Worm (Caenorhabditis elegans): Measurements from ENCODE around the gene K08H2.10.

K08H2.10 gene

DNA sequence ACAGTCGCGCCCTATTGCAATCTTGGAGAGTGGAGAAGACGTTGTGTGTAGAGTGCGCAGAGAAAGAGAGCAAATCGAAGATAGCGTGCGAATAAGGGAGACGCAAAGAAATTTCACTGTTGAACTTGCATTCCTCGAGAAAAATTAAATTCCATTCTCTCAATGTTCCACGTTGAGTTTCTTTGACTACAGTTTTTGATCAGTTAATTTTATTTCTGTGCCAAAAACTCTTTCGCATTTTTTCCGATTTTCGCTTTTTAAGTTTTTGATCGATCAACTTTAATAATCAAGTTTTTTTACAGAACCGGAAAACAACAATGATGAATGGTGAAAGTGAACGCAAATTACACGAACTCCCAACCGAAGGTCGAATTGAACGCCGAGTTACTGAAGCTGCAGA, 20.5 kb upstream of the K08H2.10 start, which contains the start of gene K08H2.3:
TSS of gene K08H2.3 (plus strand) at position 301 of the 400 bp plus-strand sequence.
- TF ChIP-seq ceh-18 (tag; optimal IDR thresholded peaks at IDR 0.05) (no peak), K09A11.1 (tag; optimal IDR thresholded peaks at IDR 0.05; ENCODE audit: insufficient read depth) (no peak), pha-2 (tag; optimal IDR thresholded peaks at IDR 0.05) (no peak), ceh-48 (tag; optimal IDR thresholded peaks at IDR 0.05) (no peak), nhr-11 (tag; optimal IDR thresholded peaks at IDR 0.05) (no peak), mec-3 (tag; optimal IDR thresholded peaks at IDR 0.05; ENCODE audit: borderline replicate concordance) (no peak), ceh-22 (tag; optimal IDR thresholded peaks at IDR 0.05) (no peak), syd-9 (tag; optimal IDR thresholded peaks at IDR 0.05) (no peak), pax-1 (tag; optimal IDR thresholded peaks at IDR 0.05) (no peak), sdc-2 (tag; optimal IDR thresholded peaks at IDR 0.05) (no peak), elt-4 (tag; optimal IDR thresholded peaks at IDR 0.05) (no peak), dve-1 (tag; optimal IDR thresholded peaks at IDR 0.05) (no peak), rnt-1 (tag; optimal IDR thresholded peaks at IDR 0.05) (no peak), npax-4 (tag; optimal IDR thresholded peaks at IDR 0.05) (no peak), sox-4 (tag; optimal IDR thresholded peaks at IDR 0.05) (no peak), lin-11 (tag; optimal IDR thresholded peaks at IDR 0.05) (no peak)

DNA sequence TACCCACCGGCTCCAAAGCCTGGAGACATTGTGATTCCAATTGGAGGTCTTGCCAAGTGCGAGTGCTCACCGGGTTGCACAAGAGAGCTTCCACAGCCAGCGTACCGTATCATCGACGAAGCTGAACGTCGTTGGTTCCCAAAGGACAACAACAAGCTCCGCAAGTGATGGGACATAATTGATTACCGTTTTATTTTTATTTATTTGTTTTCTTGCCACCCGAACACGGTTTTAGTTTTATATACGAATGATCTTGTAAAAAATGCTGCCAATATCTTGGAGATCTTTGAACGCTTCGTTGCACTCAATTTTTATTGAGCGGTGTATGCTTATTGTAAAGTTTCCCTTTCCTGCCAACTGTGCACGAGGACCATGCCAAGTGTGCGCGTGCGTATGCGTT, 19.4 kb upstream of the K08H2.10 start, which contains the start of gene K08H2.4:
TSS of gene K08H2.4 (plus strand) at position 301 of the 400 bp plus-strand sequence.
- TF ChIP-seq hlh-8 (tag; optimal IDR thresholded peaks at IDR 0.05) (no peak), ahr-1 (tag; optimal IDR thresholded peaks at IDR 0.05) (no peak), fax-1 (tag; optimal IDR thresholded peaks at IDR 0.05) (no peak), ceh-14 (tag; optimal IDR thresholded peaks at IDR 0.05) (no peak), ztf-16 (tag; optimal IDR thresholded peaks at IDR 0.05) (no peak), tbx-7 (tag; optimal IDR thresholded peaks at IDR 0.05) (no peak), C38D4.7 (GFP tag; optimal IDR thresholded peaks at IDR 0.05) (no peak), ceh-6 (GFP tag; optimal IDR thresholded peaks at IDR 0.05) (no peak), ceh-24 (tag; optimal IDR thresholded peaks at IDR 0.05) (no peak), pha-4 (tag; optimal IDR thresholded peaks at IDR 0.05) (no peak), C08G9.2 (tag; optimal IDR thresholded peaks at IDR 0.05) (no peak), zip-5 (tag; optimal IDR thresholded peaks at IDR 0.05) (no peak), Y22D7AL.16 (tag; optimal IDR thresholded peaks at IDR 0.05) (no peak), ets-4 (tag; optimal IDR thresholded peaks at IDR 0.05) (no peak)

DNA sequence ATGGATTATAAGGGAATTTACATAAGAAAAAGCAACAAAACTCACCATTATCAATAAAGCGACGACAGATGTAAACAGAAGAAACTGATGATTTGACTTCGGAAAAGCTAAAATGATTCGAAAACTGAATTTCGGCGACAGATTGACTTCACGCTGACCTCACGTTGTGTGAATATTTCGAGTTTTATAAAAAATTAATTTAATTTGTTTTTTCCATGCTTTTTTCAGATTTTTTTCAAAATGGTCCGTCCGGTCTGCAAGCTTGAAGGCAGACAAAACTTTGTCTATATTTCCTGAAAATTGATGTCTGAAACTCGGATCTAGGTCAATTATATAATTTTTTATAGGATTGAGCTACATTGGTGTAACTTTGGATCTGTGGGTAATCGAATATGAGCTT, 15.4 kb upstream of the K08H2.10 start, which contains the start of gene K08H2.5:
TSS of gene K08H2.5 (minus strand) at position 101 of the 400 bp plus-strand sequence.
- no peak for TF ChIP-seq elt-2 (tag; optimal IDR thresholded peaks at IDR 0.05)
- TF ChIP-seq lim-6 (tag; optimal IDR thresholded peaks at IDR 0.05), result no peak
- TF ChIP-seq ceh-2 (tag; optimal IDR thresholded peaks at IDR 0.05), result no peak
- TF ChIP-seq K02D7.2 (tag; optimal IDR thresholded peaks at IDR 0.05), result no peak
- TF ChIP-seq ceh-9 (tag; optimal IDR thresholded peaks at IDR 0.05), result no peak

DNA sequence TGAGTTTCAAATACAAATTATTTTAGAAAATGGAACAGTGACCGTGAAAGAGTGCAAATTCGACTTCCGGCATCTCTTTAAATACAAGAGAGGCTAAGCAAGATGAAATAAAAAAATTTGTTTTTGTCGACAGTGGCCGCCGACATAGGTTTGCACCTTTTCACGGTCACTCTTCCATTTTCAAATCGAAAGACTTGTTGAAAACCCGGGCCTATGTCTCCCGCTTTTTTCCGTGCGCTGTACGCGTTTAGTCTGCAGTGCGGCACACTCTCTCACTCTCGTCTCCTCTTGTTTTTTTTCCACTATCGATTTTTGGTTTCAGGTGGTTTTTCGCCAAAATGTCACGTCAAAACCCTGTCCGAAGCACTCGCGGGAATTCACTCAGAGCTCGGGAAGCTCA, 12.5 kb upstream of the K08H2.10 start, which contains the start of gene hpl-1:
TSS of gene hpl-1 (plus strand) at position 301 of the 400 bp plus-strand sequence.
- no peak for TF ChIP-seq ceh-19 (GFP tag; optimal IDR thresholded peaks at IDR 0.05)
- TF ChIP-seq ceh-48 (tag; optimal IDR thresholded peaks at IDR 0.05), result no peak
- TF ChIP-seq K09A11.1 (tag; optimal IDR thresholded peaks at IDR 0.05; ENCODE audit: insufficient read depth), result peak; percentile 10
